Worm (Caenorhabditis elegans) whole organism, young adult: ENCODE results near the gene M110.9.

Source experiments
- B0336.3 ChIP-seq: fragments of 200-800 bp; sonication (Bioruptor generic); IDR thresholded peaks from 2 replicates; pipeline ENCODE4 v1.3.6; 2022; ENCODE audit warnings: missing genetic modification characterization, missing compliant biosample characterization
- D2030.7 ChIP-seq: fragments of 200-800 bp; sonication (Bioruptor generic); IDR thresholded peaks from 2 replicates; pipeline ENCODE4 v1.3.6; 2022; ENCODE audit warnings: missing genetic modification reagents, missing genetic modification characterization, missing compliant biosample characterization
- F22D6.2 ChIP-seq: sonication (generic microtip); optimal IDR thresholded peaks from 2 replicates; lab custom pipeline; 2016; ENCODE audit warnings: mild to moderate bottlenecking, missing genetic modification characterization, missing compliant biosample characterization
- F52B5.7 ChIP-seq: sonication (generic microtip); optimal IDR thresholded peaks from 2 replicates; lab custom pipeline; 2016; ENCODE audit warnings: mild to moderate bottlenecking, missing genetic modification characterization, missing compliant biosample characterization
- T07F8.4 ChIP-seq: sonication (generic microtip); optimal IDR thresholded peaks from 2 replicates; lab custom pipeline; 2016; ENCODE audit warnings: mild to moderate bottlenecking, missing genetic modification characterization, moderate library complexity, missing compliant biosample characterization
- T26A5.8 ChIP-seq: sonication (generic microtip); optimal IDR thresholded peaks from 2 replicates; lab custom pipeline; 2016; ENCODE audit warnings: missing genetic modification characterization, missing compliant biosample characterization
- Y79H2A.3 ChIP-seq: fragments of 200-800 bp; sonication (Bioruptor generic); conservative IDR thresholded peaks from 2 replicates; pipeline ENCODE4 v1.3.6; 2022; ENCODE audit warnings: missing genetic modification reagents, missing genetic modification characterization, missing compliant biosample characterization
- ZK185.1 ChIP-seq: sonication (generic microtip); optimal IDR thresholded peaks from 2 replicates; lab custom pipeline; 2016; ENCODE audit warnings: mild to moderate bottlenecking, missing genetic modification characterization, missing compliant biosample characterization; ENCODE audit not compliant: poor library complexity, severe bottlenecking
- ama-1 ChIP-seq, 3 experiments: fragments of 150-350 bp in 1 of 3; sonication (generic microtip) in 2 of 3; optimal IDR thresholded peaks; 2 replicates each; lab custom pipeline; 2014 to 2018; ENCODE audit warnings: missing biosample characterization in 2 of 3, missing genetic modification characterization in 2 of 3, missing genetic modification reagents in 2 of 3
- athp-1 ChIP-seq: sonication (generic microtip); optimal IDR thresholded peaks from 2 replicates; lab custom pipeline; 2017; ENCODE audit warnings: mild to moderate bottlenecking, missing genetic modification characterization, missing compliant biosample characterization
- attf-6 ChIP-seq: fragments of 200-800 bp; sonication (Bioruptor generic); IDR thresholded peaks from 2 replicates; pipeline ENCODE4 v1.3.6; 2022; ENCODE audit warnings: missing genetic modification reagents, missing genetic modification characterization, missing compliant biosample characterization
- bed-2 ChIP-seq: fragments of 200-800 bp; sonication (Bioruptor generic); IDR thresholded peaks from 2 replicates; pipeline ENCODE4 v1.3.6; 2022; ENCODE audit warnings: missing genetic modification reagents, missing genetic modification characterization, missing compliant biosample characterization
- ccch-3 ChIP-seq: fragments of 200-800 bp; sonication (Bioruptor generic); optimal IDR thresholded peaks from 2 replicates; lab custom pipeline; 2018; ENCODE audit warnings: mild to moderate bottlenecking, missing genetic modification characterization, missing compliant biosample characterization
- cebp-2 ChIP-seq: fragments of 200-800 bp; sonication (Bioruptor generic); IDR thresholded peaks from 2 replicates; pipeline ENCODE4 v1.3.6; 2022; ENCODE audit warnings: missing genetic modification characterization, missing compliant biosample characterization
- ceh-100 ChIP-seq: fragments of 200-800 bp; sonication (Bioruptor generic); IDR thresholded peaks from 2 replicates; pipeline ENCODE4 v1.3.6; 2022; ENCODE audit warnings: missing genetic modification reagents, missing genetic modification characterization, missing compliant biosample characterization
- ceh-27 ChIP-seq: fragments of 200-800 bp; sonication (Bioruptor generic); optimal IDR thresholded peaks from 2 replicates; lab custom pipeline; 2018; ENCODE audit warnings: mild to moderate bottlenecking, missing genetic modification characterization, moderate library complexity, missing compliant biosample characterization
- ceh-79 ChIP-seq: sonication (generic microtip); optimal IDR thresholded peaks from 2 replicates; lab custom pipeline; 2017; ENCODE audit warnings: mild to moderate bottlenecking, missing genetic modification characterization, missing compliant biosample characterization
- efl-1 ChIP-seq: fragments of 150-350 bp; optimal IDR thresholded peaks from 2 replicates; lab custom pipeline; 2014; ENCODE audit warnings: missing biosample characterization, missing genetic modification reagents, missing genetic modification characterization
- ets-4 ChIP-seq: fragments of 200-800 bp; sonication (Bioruptor generic); optimal IDR thresholded peaks from 2 replicates; lab custom pipeline; 2018; ENCODE audit warnings: mild to moderate bottlenecking, missing genetic modification characterization, missing compliant biosample characterization
- hlh-12 ChIP-seq: sonication (generic microtip); optimal IDR thresholded peaks from 2 replicates; lab custom pipeline; 2016; ENCODE audit warnings: missing genetic modification characterization, missing compliant biosample characterization
- hmg-1.2 ChIP-seq: fragments of 200-800 bp; sonication (Bioruptor generic); IDR thresholded peaks from 2 replicates; pipeline ENCODE4 v1.3.6; 2022; ENCODE audit warnings: missing genetic modification reagents, missing genetic modification characterization, missing compliant biosample characterization
- hrde-1 ChIP-seq: sonication (generic microtip); optimal IDR thresholded peaks from 2 replicates; lab custom pipeline; 2016; ENCODE audit warnings: missing genetic modification characterization, mild to moderate bottlenecking, missing compliant biosample characterization, moderate library complexity, missing genotype, missing genetic modification reagents, borderline replicate concordance
- lag-1 ChIP-seq: fragments of 200-800 bp; sonication (Bioruptor generic); IDR thresholded peaks from 2 replicates; pipeline ENCODE4 v1.3.6; 2022; ENCODE audit warnings: missing genetic modification reagents, missing genetic modification characterization, missing compliant biosample characterization
- lin-35 ChIP-seq, 3 experiments: fragments of 150-350 bp in 2 of 3; sonication (generic microtip) in 1 of 3; optimal IDR thresholded peaks; 2 replicates each; lab custom pipeline; 2014 to 2018; ENCODE audit warnings: missing biosample characterization in 3 of 3, missing genetic modification characterization in 3 of 3, missing genetic modification reagents in 3 of 3
- lin-40 ChIP-seq: sonication (generic microtip); optimal IDR thresholded peaks from 2 replicates; lab custom pipeline; 2016; ENCODE audit warnings: missing genetic modification characterization, mild to moderate bottlenecking, missing compliant biosample characterization, missing genotype, missing genetic modification reagents
- lin-54 ChIP-seq: fragments of 200-800 bp; sonication (Bioruptor generic); optimal IDR thresholded peaks from 2 replicates; lab custom pipeline; 2018; ENCODE audit warnings: mild to moderate bottlenecking, missing genetic modification characterization, missing compliant biosample characterization
- madf-6 ChIP-seq: fragments of 200-800 bp; sonication (Bioruptor generic); IDR thresholded peaks from 2 replicates; pipeline ENCODE4 v1.3.6; 2022; ENCODE audit warnings: missing genetic modification reagents, missing genetic modification characterization, missing compliant biosample characterization
- madf-8 ChIP-seq: fragments of 200-800 bp; sonication (Bioruptor generic); conservative IDR thresholded peaks from 2 replicates; pipeline ENCODE4 v1.3.6; 2022; ENCODE audit warnings: missing genetic modification reagents, missing genetic modification characterization, missing compliant biosample characterization
- mcd-1 ChIP-seq: fragments of 200-800 bp; sonication (Bioruptor generic); IDR thresholded peaks from 2 replicates; pipeline ENCODE4 v1.3.6; 2022; ENCODE audit warnings: missing genetic modification reagents, missing genetic modification characterization, missing compliant biosample characterization
- mes-4 ChIP-seq: sonication (generic microtip); optimal IDR thresholded peaks from 2 replicates; lab custom pipeline; 2016; ENCODE audit warnings: missing genotype, missing genetic modification characterization, missing compliant biosample characterization
- nfya-1 ChIP-seq: sonication (generic microtip); optimal IDR thresholded peaks from 2 replicates; lab custom pipeline; 2017; ENCODE audit warnings: antibody characterized with exemption, missing compliant biosample characterization, missing genetic modification characterization, borderline replicate concordance; ENCODE audit not compliant: insufficient read depth
- nfya-2 ChIP-seq: fragments of 200-800 bp; sonication (Bioruptor generic); IDR thresholded peaks from 2 replicates; pipeline ENCODE4 v1.3.6; 2022; ENCODE audit warnings: missing genetic modification reagents, missing genetic modification characterization, missing compliant biosample characterization
- nhr-179 ChIP-seq: sonication (generic microtip); optimal IDR thresholded peaks from 2 replicates; lab custom pipeline; 2016; ENCODE audit warnings: mild to moderate bottlenecking, missing genetic modification characterization, missing compliant biosample characterization
- nhr-90 ChIP-seq: sonication (generic microtip); optimal IDR thresholded peaks from 2 replicates; lab custom pipeline; 2016; ENCODE audit warnings: missing genotype, mild to moderate bottlenecking, missing genetic modification characterization, missing compliant biosample characterization
- repo-1 ChIP-seq: sonication (generic microtip); optimal IDR thresholded peaks from 2 replicates; lab custom pipeline; 2017; ENCODE audit warnings: mild to moderate bottlenecking, missing genetic modification characterization, missing compliant biosample characterization
- sdz-38 ChIP-seq: sonication (generic microtip); optimal IDR thresholded peaks from 2 replicates; lab custom pipeline; 2016; ENCODE audit warnings: missing genotype, missing genetic modification characterization, missing compliant biosample characterization
- snpc-1.3 ChIP-seq: sonication (generic microtip); optimal IDR thresholded peaks from 2 replicates; lab custom pipeline; 2017; ENCODE audit warnings: missing genetic modification characterization, mild to moderate bottlenecking, missing compliant biosample characterization, antibody characterized with exemption, moderate library complexity, missing genotype, missing genetic modification reagents; ENCODE audit not compliant: insufficient read depth
- snpc-3.4 ChIP-seq: sonication (generic microtip); optimal IDR thresholded peaks from 2 replicates; lab custom pipeline; 2017; ENCODE audit warnings: missing genetic modification characterization, mild to moderate bottlenecking, missing compliant biosample characterization, antibody characterized with exemption, moderate library complexity, missing genotype, missing genetic modification reagents
- tbp1 ChIP-seq: fragments of 200-800 bp; sonication (Bioruptor generic); optimal IDR thresholded peaks from 2 replicates; lab custom pipeline; 2018; ENCODE audit warnings: mild to moderate bottlenecking, missing genetic modification characterization, missing compliant biosample characterization
- tlf-1 ChIP-seq: fragments of 200-800 bp; sonication (Bioruptor generic); optimal IDR thresholded peaks from 2 replicates; lab custom pipeline; 2018; ENCODE audit warnings: mild to moderate bottlenecking, missing genetic modification characterization, missing compliant biosample characterization
- unc-130 ChIP-seq: sonication (generic microtip); optimal IDR thresholded peaks from 2 replicates; lab custom pipeline; 2016; ENCODE audit warnings: missing genetic modification reagents, missing genetic modification characterization, missing compliant biosample characterization
- xnd-1 ChIP-seq: sonication (generic microtip); optimal IDR thresholded peaks from 2 replicates; lab custom pipeline; 2016; ENCODE audit warnings: missing genotype, missing genetic modification reagents, missing genetic modification characterization, missing compliant biosample characterization
- ztf-18 ChIP-seq: sonication (generic microtip); optimal IDR thresholded peaks from 2 replicates; lab custom pipeline; 2016; ENCODE audit warnings: missing genotype, mild to moderate bottlenecking, missing genetic modification characterization, missing compliant biosample characterization
- ztf-3 ChIP-seq: fragments of 200-800 bp; sonication (Bioruptor generic); optimal IDR thresholded peaks from 2 replicates; lab custom pipeline; 2018; ENCODE audit warnings: mild to moderate bottlenecking, missing genetic modification characterization, missing compliant biosample characterization

M110.9 gene

DNA sequence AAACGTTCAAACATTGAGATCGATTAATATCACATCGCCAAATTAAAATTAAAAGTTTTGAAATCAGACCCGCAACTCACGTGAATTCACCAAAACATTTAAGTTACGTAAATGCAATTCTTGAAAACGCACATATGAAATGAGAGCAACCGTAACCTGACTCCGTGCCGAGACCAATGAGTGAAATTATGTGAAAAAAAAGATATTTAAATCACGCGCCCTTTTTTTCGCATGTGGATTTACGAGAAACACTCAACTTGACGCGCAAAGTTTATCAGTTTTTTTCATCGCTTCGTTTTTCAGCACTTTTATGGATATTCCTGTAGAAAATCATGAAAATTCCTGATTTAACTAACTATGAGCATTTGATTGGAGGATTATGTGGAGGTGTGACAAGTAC lies 45.0 kb downstream of the M110.9 start, which contains the start of the genes gei-14 and slc-25A32 (continued):
- peak; percentile 43 for TF ChIP-seq athp-1
- no peak for TF ChIP-seq nhr-179 (tag; lab: Kevin White, UChicago)
- no peak for TF ChIP-seq ccch-3 (GFP tag; lab: Kevin White, UChicago)
- peak; percentile 75 for TF ChIP-seq xnd-1 (tag; lab: Kevin White, UChicago)
- TF ChIP-seq F22D6.2 (tag; lab: Kevin White, UChicago) = no peak
- peak; percentile 84 for TF ChIP-seq madf-8
- TF ChIP-seq D2030.7 = peak; percentile 58
- no peak for TF ChIP-seq ceh-27 (GFP tag; lab: Kevin White, UChicago)
- TF ChIP-seq lag-1 = no peak
- TF ChIP-seq ztf-3 = no peak
- TF ChIP-seq tlf-1 (GFP tag; lab: Kevin White, UChicago) = peak; percentile 50
- peak; percentile 97 for TF ChIP-seq lin-54 (GFP tag; lab: Kevin White, UChicago)
- TF ChIP-seq bed-2 = no peak
- no peak for TF ChIP-seq ama-1 (optimal IDR thresholded peaks at IDR 0.05; lab: Kevin White, UChicago)
- TF ChIP-seq ama-1 (GFP tag; optimal IDR thresholded peaks at IDR 0.05; lab: Kevin White, UChicago) = no peak
- TF ChIP-seq mes-4 (tag; lab: Kevin White, UChicago) = no peak
- no peak for TF ChIP-seq ztf-18
- no peak for TF ChIP-seq sdz-38 (tag; lab: Kevin White, UChicago)
- no peak for TF ChIP-seq Y79H2A.3
- no peak for TF ChIP-seq nfya-2
- TF ChIP-seq nhr-90 = no peak
- TF ChIP-seq T26A5.8 (tag; lab: Kevin White, UChicago) = no peak
- TF ChIP-seq madf-6 = peak; percentile 95
- TF ChIP-seq hmg-1.2 = peak; percentile 36
- TF ChIP-seq T07F8.4 (tag; lab: Kevin White, UChicago) = no peak
- no peak for TF ChIP-seq ceh-79
- TF ChIP-seq lin-40 = no peak
- no peak for TF ChIP-seq unc-130 (GFP tag; lab: Kevin White, UChicago)
- peak; percentile 35 for TF ChIP-seq tbp1 (GFP tag; lab: Kevin White, UChicago)
- peak; percentile 88 for TF ChIP-seq efl-1 (GFP tag; lab: Kevin White, UChicago)
- peak; percentile 52; the same call in 1 of the 2 replicates for TF ChIP-seq mcd-1 (GFP tag; lab: Robert Waterston, UW)
- peak; percentile 50 to 75 (median 65) for TF ChIP-seq lin-35 (GFP tag; optimal IDR thresholded peaks at IDR 0.05; lab: Kevin White, UChicago)
- no peak for TF ChIP-seq hrde-1 (tag; lab: Kevin White, UChicago)
- no peak for TF ChIP-seq ZK185.1 (tag; lab: Kevin White, UChicago)
- TF ChIP-seq snpc-3.4 (tag; lab: Kevin White, UChicago) = peak; percentile 92
- no peak for TF ChIP-seq snpc-1.3 (tag; lab: Kevin White, UChicago)
- no peak for TF ChIP-seq F52B5.7 (tag; lab: Kevin White, UChicago)
- TF ChIP-seq ets-4 (GFP tag; lab: Kevin White, UChicago) = no peak
- 0 out of 2 replicates have a peak, but pooled peaks have one; percentile 39 for TF ChIP-seq B0336.3 (GFP tag; lab: Robert Waterston, UW)
- TF ChIP-seq, all 124 proteins: peak for 31

- TF ChIP-seq ceh-100 (GFP tag; lab: Robert Waterston, UW) (no peak), attf-6 (no peak), repo-1 (tag; lab: Kevin White, UChicago) (no peak), ceh-27 (GFP tag; lab: Kevin White, UChicago) (no peak), hrde-1 (tag; lab: Kevin White, UChicago) (no peak), hlh-12 (tag; lab: Kevin White, UChicago) (no peak), lag-1 (no peak), cebp-2 (GFP tag; lab: Robert Waterston, UW) (no peak), nfya-1 (tag; lab: Kevin White, UChicago) (no peak), sdz-38 (tag; lab: Kevin White, UChicago) (no peak)
Observed at ce11 chrII:8278415-8278814, 47.3 kb downstream of the M110.9 start, which contains the start of the genes mrpl-10 and clec-142. TSS of gene mrpl-10 (minus strand) at chrII:8278515. TSS of gene clec-142 (plus strand) at chrII:8278678.
